Worm (Caenorhabditis elegans): Measurements from ENCODE around the gene F54C9.11.
A peak's percentile ranks its signal among the peaks of the same experiment; 100 is the strongest.

F54C9.11 gene

DNA sequence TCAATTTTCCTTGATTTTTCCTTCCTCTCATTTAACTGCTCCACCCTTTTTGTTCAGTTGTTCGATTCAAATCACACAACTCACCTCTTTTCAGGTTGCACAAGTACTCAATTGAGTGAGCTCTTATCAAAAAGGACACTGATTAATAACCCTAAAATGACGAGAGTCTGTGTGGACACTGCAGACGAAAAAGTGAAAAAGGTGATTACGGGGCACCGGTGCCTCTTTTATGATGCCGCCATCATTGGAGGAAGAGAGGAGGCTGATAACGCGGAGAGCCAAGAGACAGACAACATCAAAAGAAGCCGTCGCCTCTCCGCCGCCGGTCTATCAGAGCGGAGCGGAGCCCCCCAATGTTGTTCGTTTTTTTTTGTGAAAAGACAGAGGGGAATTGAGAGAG lies 40.3 kb upstream of the F54C9.11 start, which contains the start of gene sptf-2:
sptf-2 (plus strand) TSS at position 297 of the 400 bp plus-strand sequence.
- TF ChIP-seq atf-7 (tag; optimal IDR thresholded peaks at IDR 0.05), result peak; percentile 25
- TF ChIP-seq sptf-2 (GFP tag; optimal IDR thresholded peaks at IDR 0.05), result peak; percentile 99
- TF ChIP-seq hmg-1.2 (GFP tag; IDR thresholded peaks at IDR 0.05), result peak; percentile 16; the same call in 1 of the 2 replicates
- peak; percentile 70 for TF ChIP-seq ets-4 (GFP tag; optimal IDR thresholded peaks at IDR 0.05)
- no peak for TF ChIP-seq nhr-120 (GFP tag; IDR thresholded peaks at IDR 0.05)
- no peak for TF ChIP-seq dpff-1 (tag; optimal IDR thresholded peaks at IDR 0.05)
- TF ChIP-seq ztf-22 (GFP tag; optimal IDR thresholded peaks at IDR 0.05), result peak; percentile 23
- TF ChIP-seq nhr-80 (tag; optimal IDR thresholded peaks at IDR 0.05), result peak; percentile 99
- 0 out of 2 replicates have a peak, but pooled peaks have one; percentile 4 for TF ChIP-seq ceh-40 (GFP tag; IDR thresholded peaks at IDR 0.05)

DNA sequence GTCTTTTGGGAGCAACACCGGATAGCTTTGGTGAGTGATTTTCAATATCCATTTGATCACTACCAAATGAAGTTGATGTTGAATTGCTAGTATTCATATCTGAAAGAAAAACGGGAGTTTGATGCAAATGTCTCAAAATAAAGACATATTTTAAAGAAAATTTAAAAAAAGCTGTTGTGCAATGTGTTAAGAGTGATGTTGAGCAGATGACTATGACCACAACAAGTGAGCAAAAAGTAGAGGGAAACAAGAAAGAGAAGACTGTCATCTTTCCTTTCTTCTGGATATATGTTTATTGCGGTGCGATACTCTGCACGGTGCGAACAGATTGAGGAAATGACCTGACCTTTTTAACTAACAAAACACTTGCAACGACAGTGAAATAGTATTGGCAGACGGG lies 38.5 kb upstream of the F54C9.11 start, which contains the start of gene T22C8.4:
T22C8.4 (minus strand) TSS at position 101 of the 400 bp plus-strand sequence.
- TF ChIP-seq ceh-40 (GFP tag; IDR thresholded peaks at IDR 0.05) (no peak), snpc-4 (GFP tag; optimal IDR thresholded peaks at IDR 0.05) (no peak), snpc-4 (tag; optimal IDR thresholded peaks at IDR 0.05) (no peak), egl-44 (GFP tag; IDR thresholded peaks at IDR 0.05) (no peak), C06A6.2 (GFP tag; conservative IDR thresholded peaks at IDR 0.05) (no peak), nfyb-1 (GFP tag; IDR thresholded peaks at IDR 0.05) (no peak), ets-4 (GFP tag; optimal IDR thresholded peaks at IDR 0.05) (no peak), F57C9.4 (tag; optimal IDR thresholded peaks at IDR 0.05) (no peak), K11D2.4 (GFP tag; IDR thresholded peaks at IDR 0.05) (no peak)

DNA sequence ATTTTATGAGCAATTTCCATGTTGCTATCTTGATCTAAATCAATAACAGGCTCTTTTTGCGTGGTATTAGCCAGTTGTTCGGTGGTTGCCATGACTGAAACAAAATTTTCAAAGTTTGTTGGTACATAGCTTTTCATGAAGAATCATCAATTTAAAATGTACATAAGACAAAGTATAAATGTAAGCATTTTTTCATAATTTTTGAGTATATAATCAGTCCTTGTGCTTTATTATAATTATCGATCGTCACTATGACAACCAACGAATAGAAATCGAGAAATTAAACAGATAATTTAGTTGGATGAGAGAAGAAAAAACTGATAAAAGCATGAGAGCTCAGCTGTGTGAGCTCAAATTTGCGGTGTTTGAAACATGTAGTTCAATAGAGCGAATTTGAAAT lies 37.0 kb upstream of the F54C9.11 start, which contains the start of gene T22C8.3:
T22C8.3 (minus strand) TSS at position 101 of the 400 bp plus-strand sequence.
- TF ChIP-seq attf-5 (GFP tag; optimal IDR thresholded peaks at IDR 0.05), result no peak
- TF ChIP-seq ceh-40 (GFP tag; IDR thresholded peaks at IDR 0.05), result no peak
- TF ChIP-seq F57A8.1 (GFP tag; optimal IDR thresholded peaks at IDR 0.05), result no peak
- no peak for TF ChIP-seq bed-1 (GFP tag; IDR thresholded peaks at IDR 0.05)
- no peak for TF ChIP-seq F49E8.2 (tag; optimal IDR thresholded peaks at IDR 0.05; ENCODE audit: insufficient read depth)
- no peak for TF ChIP-seq ztf-3 (GFP tag; optimal IDR thresholded peaks at IDR 0.05)
- no peak for TF ChIP-seq F33H1.4 (GFP tag; IDR thresholded peaks at IDR 0.05)
- no peak for TF ChIP-seq lin-35 (GFP tag; optimal IDR thresholded peaks at IDR 0.05)
- TF ChIP-seq ceh-79 (tag; optimal IDR thresholded peaks at IDR 0.05), result no peak
- no peak for TF ChIP-seq somi-1 (GFP tag; optimal IDR thresholded peaks at IDR 0.05)
- TF ChIP-seq hrde-1 (tag; optimal IDR thresholded peaks at IDR 0.05; ENCODE audit: borderline replicate concordance), result no peak
- TF ChIP-seq B0019.2 (GFP tag; conservative IDR thresholded peaks at IDR 0.05), result no peak
- no peak for TF ChIP-seq ceh-27 (GFP tag; optimal IDR thresholded peaks at IDR 0.05)

DNA sequence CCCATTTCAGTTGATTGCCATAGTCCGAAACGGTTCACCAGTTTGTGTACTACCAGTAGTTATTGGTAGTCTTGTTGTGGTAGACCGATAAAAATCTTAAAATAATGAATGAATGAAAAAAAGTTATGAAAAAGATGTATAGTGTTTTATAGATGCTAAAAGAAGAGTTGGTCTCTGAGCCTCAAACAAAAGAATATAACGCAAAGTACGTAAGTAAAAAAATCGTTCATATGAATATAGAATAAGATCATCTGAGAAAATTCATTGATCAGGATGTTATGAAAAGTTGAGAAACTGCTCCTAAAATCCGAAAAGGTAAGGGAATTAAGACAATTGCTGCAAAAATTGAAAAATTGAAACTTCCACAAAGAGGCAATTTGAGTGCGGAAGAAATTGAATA lies 32.6 kb upstream of the F54C9.11 start, which contains the start of gene chhy-1:
chhy-1 (minus strand) TSS at position 101 of the 400 bp plus-strand sequence.
- TF ChIP-seq F33H1.4 (GFP tag; IDR thresholded peaks at IDR 0.05), result no peak
- TF ChIP-seq lsy-27 (tag; optimal IDR thresholded peaks at IDR 0.05; ENCODE audit: borderline replicate concordance, insufficient read depth), result no peak
- TF ChIP-seq ceh-91 (GFP tag; IDR thresholded peaks at IDR 0.05), result no peak
- TF ChIP-seq ama-1 (optimal IDR thresholded peaks at IDR 0.05), result no peak
- no peak for TF ChIP-seq ama-1 (GFP tag; optimal IDR thresholded peaks at IDR 0.05)
- no peak for TF ChIP-seq hrde-1 (tag; optimal IDR thresholded peaks at IDR 0.05; ENCODE audit: borderline replicate concordance)
- TF ChIP-seq ets-4 (GFP tag; optimal IDR thresholded peaks at IDR 0.05), result no peak
- TF ChIP-seq ztf-26 (tag; optimal IDR thresholded peaks at IDR 0.05), result no peak
- TF ChIP-seq F57A8.1 (GFP tag; optimal IDR thresholded peaks at IDR 0.05), result no peak
- no peak for TF ChIP-seq Y67H2A.10 (GFP tag; conservative IDR thresholded peaks at IDR 0.05)
- TF ChIP-seq Y53F4B.3 (GFP tag; IDR thresholded peaks at IDR 0.05), result no peak
- TF ChIP-seq zfh-2 (GFP tag; conservative IDR thresholded peaks at IDR 0.05), result no peak
- TF ChIP-seq aptf-2 (GFP tag; conservative IDR thresholded peaks at IDR 0.05), result no peak
- TF ChIP-seq B0035.1 (tag; optimal IDR thresholded peaks at IDR 0.05), result no peak
- no peak for TF ChIP-seq snpc-1.1 (tag; optimal IDR thresholded peaks at IDR 0.05; ENCODE audit: insufficient read depth)
- no peak for TF ChIP-seq bed-1 (GFP tag; IDR thresholded peaks at IDR 0.05)
- no peak for TF ChIP-seq F49E8.2 (tag; optimal IDR thresholded peaks at IDR 0.05; ENCODE audit: insufficient read depth)
- no peak for TF ChIP-seq T26A5.8 (tag; optimal IDR thresholded peaks at IDR 0.05)
- no peak for TF ChIP-seq mxl-1 (tag; optimal IDR thresholded peaks at IDR 0.05)
- no peak for TF ChIP-seq hlh-26 (GFP tag; conservative IDR thresholded peaks at IDR 0.05)
- TF ChIP-seq ztf-6 (GFP tag; IDR thresholded peaks at IDR 0.05), result no peak

All from whole organism, young adult.